Worm (Caenorhabditis elegans) whole organism, L3 larva: ENCODE data around the gene nft-1.

Experiments used
- nhr-28 ChIP-seq: fragments of 150-350 bp; optimal IDR thresholded peaks from 2 replicates; lab custom pipeline; 2014; ENCODE audit warnings: missing biosample characterization, missing genetic modification characterization
- skn-1 ChIP-seq: fragments of 150-350 bp; optimal IDR thresholded peaks from 2 replicates; lab custom pipeline; 2014; ENCODE audit warnings: missing biosample characterization, missing genetic modification characterization

- TF ChIP-seq nhr-28 (tag; lab: Kevin White, UChicago) (no peak), skn-1 (tag; lab: Kevin White, UChicago) (no peak)
These were observed 5.4 kb upstream of the nft-1 start, which contains the start of gene znf-593 for ce11 chrIII:11918247-11918769.
